Worm (Caenorhabditis elegans) whole organism, L4 larva: Measurements from ENCODE around the gene M163.10.

Experiments
- F49E8.2 ChIP-seq: sonication (generic microtip); optimal IDR thresholded peaks from 2 replicates; lab custom pipeline; 2016; ENCODE audit warnings: missing compliant biosample characterization, mild to moderate bottlenecking, missing genetic modification characterization, borderline replicate concordance
- T20F7.1 ChIP-seq: fragments of 200-800 bp; sonication (Bioruptor generic); optimal IDR thresholded peaks from 2 replicates; lab custom pipeline; 2018; ENCODE audit warnings: mild to moderate bottlenecking, missing genetic modification characterization, missing compliant biosample characterization
- Y5F2A.4 ChIP-seq: fragments of 200-800 bp; sonication (Bioruptor generic); optimal IDR thresholded peaks from 2 replicates; lab custom pipeline; 2018; ENCODE audit warnings: mild to moderate bottlenecking, missing genetic modification characterization, missing compliant biosample characterization
- ZK546.5 ChIP-seq, 2 experiments: sonication (generic microtip); optimal IDR thresholded peaks; 2 replicates each; lab custom pipeline; 2017; ENCODE audit warnings: missing biosample characterization in 2 of 2, missing genetic modification characterization in 2 of 2
- arid-1 ChIP-seq: fragments of 200-800 bp; sonication (Bioruptor generic); conservative IDR thresholded peaks from 2 replicates; pipeline ENCODE4 v1.3.6; 2022; ENCODE audit warnings: missing genetic modification reagents, missing genetic modification characterization, missing compliant biosample characterization
- attf-4 ChIP-seq: sonication (generic microtip); optimal IDR thresholded peaks from 3 replicates; lab custom pipeline; 2017; ENCODE audit warnings: missing biosample characterization, missing genetic modification characterization
- ceh-28 ChIP-seq: fragments of 150-350 bp; optimal IDR thresholded peaks from 2 replicates; lab custom pipeline; 2014; ENCODE audit warnings: missing biosample characterization, missing genetic modification reagents, missing genetic modification characterization
- ces-1 ChIP-seq: fragments of 150-350 bp; sonication (generic microtip); optimal IDR thresholded peaks from 4 replicates; lab custom pipeline; 2014; ENCODE audit warnings: missing biosample characterization, missing genetic modification reagents, missing genetic modification characterization
- ctbp-1 ChIP-seq: fragments of 200-800 bp; sonication (Bioruptor generic); IDR thresholded peaks from 2 replicates; pipeline ENCODE4 v1.3.6; 2022; ENCODE audit warnings: missing genetic modification reagents, missing genetic modification characterization, missing compliant biosample characterization
- daf-12 ChIP-seq: fragments of 150-350 bp; optimal IDR thresholded peaks from 2 replicates; lab custom pipeline; 2014; ENCODE audit warnings: missing biosample characterization, missing genetic modification reagents, missing genetic modification characterization
- daf-16 ChIP-seq, 3 experiments: sonication (generic microtip); optimal IDR thresholded peaks; 2 replicates each; lab custom pipeline; 2016 to 2017; ENCODE audit warnings: missing genetic modification characterization in 3 of 3, missing genetic modification reagents in 3 of 3, mild to moderate bottlenecking in 2 of 3, missing compliant biosample characterization in 2 of 3, missing biosample characterization in 1 of 3, moderate library complexity in 1 of 3
- daf-8 ChIP-seq: fragments of 200-800 bp; sonication (Bioruptor generic); IDR thresholded peaks from 2 replicates; pipeline ENCODE4 v1.3.6; 2022; ENCODE audit warnings: missing genetic modification characterization, missing compliant biosample characterization
- dmd-6 ChIP-seq: fragments of 200-800 bp; sonication (Bioruptor generic); IDR thresholded peaks from 2 replicates; pipeline ENCODE4 v1.3.6; 2022; ENCODE audit warnings: missing genetic modification reagents, missing genetic modification characterization, missing compliant biosample characterization
- dmd-9 ChIP-seq: fragments of 200-800 bp; sonication (Bioruptor generic); IDR thresholded peaks from 2 replicates; pipeline ENCODE4 v1.3.6; 2022; ENCODE audit warnings: missing genetic modification reagents, missing genetic modification characterization, missing compliant biosample characterization
- fos-1 ChIP-seq: fragments of 150-350 bp; optimal IDR thresholded peaks from 2 replicates; lab custom pipeline; 2014; ENCODE audit warnings: missing biosample characterization, missing genetic modification characterization
- hlh-11 ChIP-seq: fragments of 200-800 bp; sonication (Bioruptor generic); optimal IDR thresholded peaks from 2 replicates; lab custom pipeline; 2018; ENCODE audit warnings: mild to moderate bottlenecking, missing genetic modification characterization, missing compliant biosample characterization
- jun-1 ChIP-seq: fragments of 150-350 bp; optimal IDR thresholded peaks from 2 replicates; lab custom pipeline; 2014; ENCODE audit warnings: missing biosample characterization, missing genetic modification reagents, missing genetic modification characterization
- lin-1 ChIP-seq: fragments of 200-800 bp; sonication (Bioruptor generic); IDR thresholded peaks from 2 replicates; pipeline ENCODE4 v1.3.6; 2022; ENCODE audit warnings: missing genetic modification reagents, missing genetic modification characterization, missing compliant biosample characterization
- lin-15B ChIP-seq: fragments of 150-350 bp; sonication (generic microtip); optimal IDR thresholded peaks from 3 replicates; lab custom pipeline; 2014; ENCODE audit warnings: missing biosample characterization, missing genetic modification characterization
- lsy-2 ChIP-seq, 2 experiments: fragments of 150-350 bp in 1 of 2; sonication (generic microtip) in 1 of 2; optimal IDR thresholded peaks; 2 replicates each; lab custom pipeline; 2014 to 2017; ENCODE audit warnings: missing biosample characterization in 2 of 2, missing genetic modification characterization in 2 of 2
- madf-5 ChIP-seq, 2 experiments: fragments of 200-800 bp; sonication (Bioruptor generic); IDR thresholded peaks; 2 replicates each; pipeline ENCODE4 v1.3.6; 2022; ENCODE audit warnings: missing compliant biosample characterization in 2 of 2, missing genetic modification characterization in 2 of 2
- nhr-102 ChIP-seq: sonication (generic microtip); optimal IDR thresholded peaks from 2 replicates; lab custom pipeline; 2016; ENCODE audit warnings: mild to moderate bottlenecking, missing genetic modification characterization, moderate library complexity, missing compliant biosample characterization
- nhr-28 ChIP-seq: fragments of 150-350 bp; optimal IDR thresholded peaks from 2 replicates; lab custom pipeline; 2014; ENCODE audit warnings: missing biosample characterization, missing genetic modification characterization
- pha-4 ChIP-seq, 2 experiments: fragments of 150-350 bp in 1 of 2; fragments of 200-800 bp in 1 of 2; sonication (Bioruptor generic) in 1 of 2; IDR thresholded peaks in 1 of 2; optimal IDR thresholded peaks in 1 of 2; 2 replicates each; pipeline versions ENCODE4 v1.3.6 to Lab custom; 2014 to 2022; ENCODE audit warnings: missing genetic modification characterization in 2 of 2, missing genetic modification reagents in 2 of 2, missing biosample characterization in 1 of 2, missing compliant biosample characterization in 1 of 2
- php-3 ChIP-seq: fragments of 200-800 bp; sonication (Bioruptor generic); IDR thresholded peaks from 2 replicates; pipeline ENCODE4 v1.3.6; 2022; ENCODE audit warnings: missing genetic modification reagents, missing genetic modification characterization, missing compliant biosample characterization
- rbr-2 ChIP-seq: sonication (generic microtip); optimal IDR thresholded peaks from 2 replicates; lab custom pipeline; 2016; ENCODE audit warnings: missing genotype, missing genetic modification characterization, missing compliant biosample characterization
- set-16 ChIP-seq: fragments of 200-800 bp; sonication (Bioruptor generic); IDR thresholded peaks from 2 replicates; pipeline ENCODE4 v1.3.6; 2022; ENCODE audit warnings: missing genetic modification reagents, missing genetic modification characterization, missing compliant biosample characterization
- skn-1 ChIP-seq: fragments of 150-350 bp; optimal IDR thresholded peaks from 2 replicates; lab custom pipeline; 2014; ENCODE audit warnings: missing biosample characterization, missing genetic modification characterization
- unc-62 ChIP-seq, 3 experiments: fragments of 150-350 bp in 1 of 3; sonication (generic microtip); optimal IDR thresholded peaks in 2 of 3; peaks in 1 of 3; 1 replicate in 1 of 3; 2 replicates in 2 of 3; lab custom pipeline; 2014 to 2017; ENCODE audit warnings: missing biosample characterization in 3 of 3, missing genetic modification characterization in 3 of 3, missing genetic modification reagents in 3 of 3, missing genotype in 1 of 3
- zfp-2 ChIP-seq: sonication (generic microtip); optimal IDR thresholded peaks from 2 replicates; lab custom pipeline; 2016; ENCODE audit warnings: mild to moderate bottlenecking, missing genetic modification characterization, missing compliant biosample characterization

The M163.10 gene

DNA sequence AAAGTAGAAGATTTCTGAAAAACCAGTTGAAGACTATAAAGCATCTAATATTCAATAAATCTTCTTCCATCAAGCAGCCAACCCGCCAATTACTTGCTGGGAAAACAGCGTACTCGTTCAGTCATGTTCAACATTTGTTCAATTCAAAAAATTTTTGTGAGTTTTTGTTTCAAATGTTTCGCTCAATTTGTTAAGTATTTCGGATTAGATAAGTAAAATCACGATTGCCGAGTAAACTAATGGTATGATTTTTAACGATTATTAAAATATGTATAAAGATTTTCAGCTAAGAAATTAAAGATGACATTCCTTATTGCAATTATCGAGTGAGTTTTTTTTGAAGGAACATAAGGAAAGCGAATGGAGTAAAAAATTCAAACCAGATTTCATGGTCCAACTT is at the start of gene M163.10:
TSS of gene M163.10 (plus strand) at position 301 of the 400 bp plus-strand sequence.
- TF ChIP-seq fos-1 (tag; lab: Kevin White, UChicago) (no peak), lin-15B (tag; lab: Kevin White, UChicago) (no peak), ces-1 (GFP tag; lab: Kevin White, UChicago) (no peak), ctbp-1 (GFP tag; lab: Robert Waterston, UW) (no peak), ZK546.5 (tag; optimal IDR thresholded peaks at IDR 0.05; lab: Kevin White, UChicago) (no peak), F49E8.2 (tag; lab: Kevin White, UChicago) (no peak), Y5F2A.4 (no peak), arid-1 (GFP tag; lab: Robert Waterston, UW) (no peak), pha-4 (GFP tag; IDR thresholded peaks at IDR 0.05; lab: Robert Waterston, UW) (no peak), pha-4 (tag; optimal IDR thresholded peaks at IDR 0.05; lab: Kevin White, UChicago) (no peak), skn-1 (tag; lab: Kevin White, UChicago) (no peak), dmd-6 (GFP tag; lab: Robert Waterston, UW) (no peak), hlh-11 (no peak)

DNA sequence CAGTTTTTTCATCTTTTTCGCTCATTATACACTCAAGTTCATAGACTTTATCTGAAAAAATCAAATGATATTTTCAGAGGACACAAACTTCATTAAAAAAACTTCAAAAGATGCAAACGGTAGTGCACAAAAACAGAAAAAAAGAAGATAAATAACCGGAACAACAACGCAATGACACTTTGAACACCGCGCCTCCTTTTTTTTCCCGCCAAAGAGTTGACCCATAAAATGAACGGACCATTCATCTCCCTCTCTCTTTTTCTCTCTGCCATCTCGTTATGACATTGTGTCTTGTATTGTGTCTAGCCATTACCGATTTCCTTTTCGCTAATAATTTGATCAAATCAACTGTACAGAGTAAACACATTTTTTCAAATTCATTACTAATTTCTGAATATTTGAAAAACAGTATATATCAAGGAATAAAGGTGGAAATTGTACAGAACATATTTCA is 49.2 kb upstream of the M163.10 start, which contains the start of gene F23D12.2:
TSS of gene F23D12.2 (minus strand) at position 51 of the 454 bp plus-strand sequence.
- peak in 1 of 2 experiments; percentile 62 for TF ChIP-seq unc-62 (GFP tag; optimal IDR thresholded peaks at IDR 0.05 in 1 of 2; lab: Kevin White, UChicago)
- TF ChIP-seq unc-62 (tag; optimal IDR thresholded peaks at IDR 0.05; lab: Kevin White, UChicago): no peak
- no peak for TF ChIP-seq attf-4 (tag; lab: Kevin White, UChicago)

DNA sequence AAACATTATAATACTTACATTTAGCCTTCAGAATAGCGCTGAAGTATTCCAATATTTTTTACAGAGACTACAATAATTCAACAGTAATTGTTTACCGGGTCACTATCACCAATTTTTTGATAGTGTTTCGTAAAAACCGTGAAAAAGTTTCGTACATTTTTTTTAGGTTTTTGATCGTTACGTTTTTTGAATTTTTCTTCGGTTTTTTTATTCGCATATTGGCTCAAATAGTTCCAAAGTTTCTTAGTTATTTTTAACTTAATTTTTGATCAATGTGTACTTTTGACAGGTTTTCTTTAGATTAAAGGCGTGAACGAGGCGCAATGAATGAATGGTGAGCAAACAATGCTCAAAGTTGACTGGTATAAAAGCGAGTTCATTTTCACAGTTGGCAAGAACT is 47.7 kb upstream of the M163.10 start, which contains the start of gene fipr-3:
TSS of gene fipr-3 (plus strand) at position 301 of the 400 bp plus-strand sequence.
- TF ChIP-seq madf-5 (GFP tag; IDR thresholded peaks at IDR 0.05; lab: Robert Waterston, UW) (no peak), attf-4 (tag; lab: Kevin White, UChicago) (no peak), T20F7.1 (GFP tag; lab: Kevin White, UChicago) (peak; percentile 3), unc-62 (GFP tag; optimal IDR thresholded peaks at IDR 0.05 in 1 of 2; lab: Kevin White, UChicago) (no peak), unc-62 (tag; optimal IDR thresholded peaks at IDR 0.05; lab: Kevin White, UChicago) (no peak)

DNA sequence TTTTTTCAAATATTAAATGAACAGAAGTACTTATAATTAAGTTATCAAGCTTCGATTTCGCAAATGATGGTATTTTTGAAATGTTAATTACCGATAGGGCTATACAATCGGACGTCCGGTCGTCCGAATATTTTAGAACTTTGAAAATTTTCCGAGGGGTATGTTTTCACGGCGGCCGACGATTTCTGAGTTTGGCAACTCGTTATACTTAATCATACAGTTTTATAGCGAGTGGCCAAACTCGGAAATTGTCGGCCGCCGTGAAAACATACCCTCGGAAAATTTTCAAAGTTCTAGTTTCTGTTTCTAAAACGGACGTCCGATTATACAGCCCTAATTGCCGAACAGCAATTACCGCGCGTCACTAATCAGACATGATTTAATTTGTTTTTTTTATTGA is 46.6 kb upstream of the M163.10 start:
- no peak for TF ChIP-seq daf-12 (tag; lab: Kevin White, UChicago)
- TF ChIP-seq madf-5 (GFP tag; IDR thresholded peaks at IDR 0.05; lab: Robert Waterston, UW): no peak
- no peak for TF ChIP-seq zfp-2 (tag; lab: Kevin White, UChicago)
- TF ChIP-seq jun-1 (tag; lab: Kevin White, UChicago): no peak
- TF ChIP-seq unc-62 (GFP tag; optimal IDR thresholded peaks at IDR 0.05 in 1 of 2; lab: Kevin White, UChicago): no peak
- no peak for TF ChIP-seq unc-62 (tag; optimal IDR thresholded peaks at IDR 0.05; lab: Kevin White, UChicago)
- no peak for TF ChIP-seq nhr-28 (tag; lab: Kevin White, UChicago)
- TF ChIP-seq set-16 (GFP tag; lab: Robert Waterston, UW): no peak
- no peak for TF ChIP-seq nhr-102 (tag; lab: Kevin White, UChicago)
- no peak for TF ChIP-seq skn-1 (tag; lab: Kevin White, UChicago)
- TF ChIP-seq lin-1 (GFP tag; lab: Robert Waterston, UW): no peak

DNA sequence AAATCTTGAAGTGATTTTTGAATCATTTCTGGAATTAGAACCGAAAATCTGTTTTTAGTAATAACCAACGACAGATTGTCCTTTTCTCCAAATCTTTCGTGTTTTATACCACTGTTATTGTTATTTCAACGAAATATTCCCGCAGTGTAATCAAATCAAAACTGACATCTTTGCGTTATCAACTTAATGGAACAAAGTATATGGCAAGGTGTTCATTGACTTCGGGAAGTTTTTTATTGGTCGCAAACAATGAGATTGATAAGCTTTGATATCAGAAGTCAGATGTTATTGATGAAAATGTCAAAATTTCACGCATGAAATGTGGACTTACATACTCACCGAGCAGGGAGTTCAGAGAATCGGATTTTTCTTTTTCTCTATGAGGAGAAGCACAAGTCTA is 46.1 kb upstream of the M163.10 start, which contains the start of gene F23D12.11:
TSS of gene F23D12.11 (minus strand) at position 79 of the 400 bp plus-strand sequence.
- no peak for TF ChIP-seq pha-4 (GFP tag; IDR thresholded peaks at IDR 0.05; lab: Robert Waterston, UW)
- no peak for TF ChIP-seq pha-4 (tag; optimal IDR thresholded peaks at IDR 0.05; lab: Kevin White, UChicago)
- TF ChIP-seq madf-5 (GFP tag; IDR thresholded peaks at IDR 0.05; lab: Robert Waterston, UW): no peak
- 0 out of 2 replicates have a peak, but pooled peaks have one; percentile 16 for TF ChIP-seq dmd-6 (GFP tag; lab: Robert Waterston, UW)
- no peak for TF ChIP-seq daf-16 (GFP tag; optimal IDR thresholded peaks at IDR 0.05; lab: Kevin White, UChicago)
- peak; percentile 59 for TF ChIP-seq daf-16 (tag; optimal IDR thresholded peaks at IDR 0.05; lab: Kevin White, UChicago)
- TF ChIP-seq nhr-28 (tag; lab: Kevin White, UChicago): peak; percentile 31

DNA sequence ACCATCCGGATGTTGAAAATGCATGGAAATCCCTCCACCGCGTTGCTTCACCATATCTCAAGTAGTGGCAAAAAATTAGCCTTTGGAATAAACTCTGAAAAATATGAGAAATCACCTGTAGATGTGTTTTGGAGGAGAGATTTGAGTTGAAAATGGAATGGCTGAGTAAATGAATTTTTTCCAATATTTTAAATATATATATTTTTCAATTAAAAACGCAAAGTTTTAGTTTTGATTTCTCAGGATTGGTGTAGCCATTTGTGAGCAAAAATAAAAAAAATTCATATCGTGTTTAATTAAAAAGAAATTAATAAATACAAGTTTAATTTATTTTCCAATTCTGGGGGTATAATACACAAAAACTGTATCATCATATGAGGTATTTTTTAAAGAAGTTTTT is 42.7 kb upstream of the M163.10 start, which contains the start of gene F23D12.1:
TSS of gene F23D12.1 (minus strand) at position 101 of the 400 bp plus-strand sequence.
- no peak for TF ChIP-seq ceh-28 (tag; lab: Kevin White, UChicago)
- TF ChIP-seq dmd-9: no peak
- no peak for TF ChIP-seq lsy-2 (tag; optimal IDR thresholded peaks at IDR 0.05; lab: Kevin White, UChicago)
- no peak for TF ChIP-seq php-3 (GFP tag; lab: Robert Waterston, UW)
- TF ChIP-seq daf-8: no peak
- TF ChIP-seq rbr-2 (tag; lab: Kevin White, UChicago): no peak
- TF ChIP-seq, all 104 proteins: peak for 0
